Worm (Caenorhabditis elegans) whole organism, midembryonic: ENCODE data around the gene sec-61.G.
A peak's percentile ranks its signal among the peaks of the same experiment; 100 is the strongest.

Experiments used
- T22C8.4 ChIP-seq: fragments of 200-800 bp; sonication (Bioruptor generic); IDR thresholded peaks from 2 replicates; pipeline ENCODE4 v1.3.6; 2022; ENCODE audit warnings: missing genetic modification characterization, missing compliant biosample characterization
- cog-1 ChIP-seq: sonication (generic microtip); optimal IDR thresholded peaks from 2 replicates; lab custom pipeline; 2016; ENCODE audit warnings: missing genetic modification characterization, missing compliant biosample characterization
- flt-1 ChIP-seq: fragments of 200-800 bp; sonication (Bioruptor generic); IDR thresholded peaks from 2 replicates; pipeline ENCODE4 v1.3.6; 2022; ENCODE audit warnings: missing genetic modification characterization, missing compliant biosample characterization
- klf-2 ChIP-seq: fragments of 200-800 bp; sonication (Bioruptor generic); conservative IDR thresholded peaks from 2 replicates; pipeline ENCODE4 v1.3.6; 2022; ENCODE audit warnings: missing genetic modification reagents, missing genetic modification characterization, missing compliant biosample characterization
- med-1 ChIP-seq: sonication (generic microtip); optimal IDR thresholded peaks from 2 replicates; lab custom pipeline; 2017; ENCODE audit warnings: missing genetic modification characterization, mild to moderate bottlenecking, missing compliant biosample characterization, antibody characterized with exemption, missing genetic modification reagents; ENCODE audit not compliant: insufficient read depth
- ref-1 ChIP-seq: fragments of 200-800 bp; sonication (Bioruptor generic); conservative IDR thresholded peaks from 2 replicates; pipeline ENCODE4 v1.3.6; 2022; ENCODE audit warnings: missing genetic modification reagents, missing genetic modification characterization, missing compliant biosample characterization
- tab-1 ChIP-seq: fragments of 200-800 bp; sonication (Bioruptor generic); IDR thresholded peaks from 2 replicates; pipeline ENCODE4 v1.3.6; 2022; ENCODE audit warnings: missing genetic modification characterization, missing compliant biosample characterization
- ztf-23 ChIP-seq: fragments of 200-800 bp; sonication (Bioruptor generic); IDR thresholded peaks from 2 replicates; pipeline ENCODE4 v1.3.6; 2022; ENCODE audit warnings: missing genetic modification reagents, missing genetic modification characterization, missing compliant biosample characterization
- ztf-29 ChIP-seq: fragments of 200-800 bp; sonication (Bioruptor generic); IDR thresholded peaks from 2 replicates; pipeline ENCODE4 v1.3.6; 2022; ENCODE audit warnings: missing genetic modification reagents, missing genetic modification characterization, missing compliant biosample characterization

DNA sequence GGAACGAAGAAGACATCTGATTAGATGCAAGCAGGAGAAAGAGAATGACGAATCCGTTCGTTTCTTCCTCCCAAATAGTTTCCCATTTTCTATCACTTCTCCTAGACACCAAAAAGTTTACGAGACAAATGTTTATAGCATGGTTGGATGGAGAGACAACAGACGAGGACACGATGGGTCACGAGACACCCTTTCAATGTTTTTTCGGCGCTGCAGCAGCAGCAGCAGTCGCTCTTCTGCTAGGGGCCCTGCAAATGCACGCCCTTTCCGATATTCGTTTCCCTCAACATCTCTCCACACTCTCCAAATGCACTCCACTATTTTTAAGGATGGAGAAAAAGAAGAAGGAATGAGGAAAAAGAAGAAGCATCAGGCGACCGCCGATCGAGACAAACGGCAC is 38.6 kb downstream of the sec-61.G start:
- TF ChIP-seq ref-1 (GFP tag; lab: Robert Waterston, UW) (no peak), tab-1 (GFP tag; lab: Robert Waterston, UW) (no peak), cog-1 (tag; lab: Kevin White, UChicago) (no peak), ztf-29 (GFP tag; lab: Robert Waterston, UW) (no peak), flt-1 (GFP tag; lab: Robert Waterston, UW) (peak; percentile 42; the same call in 1 of the 2 replicates), klf-2 (GFP tag; lab: Robert Waterston, UW) (no peak), T22C8.4 (GFP tag; lab: Robert Waterston, UW) (no peak), ztf-23 (GFP tag; lab: Robert Waterston, UW) (0 out of 2 replicates have a peak, but pooled peaks have one; percentile 8), med-1 (GFP tag; lab: Kevin White, UChicago) (no peak)
